Fruit fly (Drosophila melanogaster) whole organism: Measurements from ENCODE around the gene Zw10.

Experiments used
- CG8478 ChIP-seq: fragments of >200 bp; optimal IDR thresholded peaks from 2 replicates; lab custom pipeline; 2018; ENCODE audit warnings: inconsistent platforms
- Dll ChIP-seq: fragments of >200 bp; optimal IDR thresholded peaks from 2 replicates; lab custom pipeline; 2017
- EcR ChIP-seq, 2 experiments: fragments of >200 bp; optimal IDR thresholded peaks; 2 replicates each; lab custom pipeline; 2017; ENCODE audit warnings: missing biosample characterization in 2 of 2, missing genetic modification characterization in 2 of 2, missing genetic modification reagents in 2 of 2
- pan ChIP-seq: fragments of >200 bp; optimal IDR thresholded peaks from 2 replicates; lab custom pipeline; 2017
- psq ChIP-seq: fragments of >200 bp; optimal IDR thresholded peaks from 2 replicates; lab custom pipeline; 2017
- usp ChIP-seq: fragments of >200 bp; optimal IDR thresholded peaks from 2 replicates; lab custom pipeline; 2017; ENCODE audit warnings: missing biosample characterization, missing genetic modification characterization, mixed read lengths

Zw10 gene

DNA sequence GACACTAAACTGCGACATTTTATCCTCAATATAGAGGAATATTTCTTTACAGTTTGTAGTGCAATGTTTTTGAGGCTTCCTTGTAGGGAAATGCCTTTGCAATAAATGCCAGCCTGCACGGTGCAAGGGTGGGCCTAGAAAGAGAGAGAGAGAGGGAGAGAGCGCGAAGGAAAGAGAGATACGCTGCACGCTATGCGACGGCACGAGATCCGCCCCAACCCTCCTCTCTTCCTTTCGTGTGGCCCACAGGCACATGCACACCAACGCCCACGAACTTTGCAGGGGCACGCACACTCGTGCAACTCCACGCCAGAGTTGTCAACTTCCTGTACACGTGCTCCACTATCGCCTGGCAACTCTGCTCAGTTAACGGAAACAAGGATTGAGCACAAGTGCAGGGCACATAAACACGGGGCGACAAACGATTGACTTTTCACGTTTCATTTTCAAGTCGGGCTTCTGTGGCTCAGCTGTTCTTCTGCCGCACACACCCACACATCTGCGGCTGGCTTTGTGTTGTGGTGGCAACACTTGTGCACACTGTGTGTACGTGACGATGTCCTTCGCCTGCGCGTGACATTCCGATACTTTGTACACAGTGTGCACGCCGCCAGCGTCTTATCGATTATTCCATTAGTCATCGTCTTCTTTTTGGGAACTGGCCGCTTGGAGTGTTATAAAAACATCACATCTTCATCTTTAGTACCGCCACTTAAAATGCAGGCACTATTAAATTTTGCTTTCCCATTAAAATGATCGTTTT is 32.1 kb downstream of the Zw10 start:
- TF ChIP-seq pan (lab: Kevin White, UChicago) (no peak), CG8478 (no peak), EcR (GFP tag; optimal IDR thresholded peaks at IDR 0.05; lab: Kevin White, UChicago) (no peak), Dll (no peak), usp (GFP tag; lab: Kevin White, UChicago) (no peak), psq (lab: Kevin White, UChicago) (no peak)

DNA sequence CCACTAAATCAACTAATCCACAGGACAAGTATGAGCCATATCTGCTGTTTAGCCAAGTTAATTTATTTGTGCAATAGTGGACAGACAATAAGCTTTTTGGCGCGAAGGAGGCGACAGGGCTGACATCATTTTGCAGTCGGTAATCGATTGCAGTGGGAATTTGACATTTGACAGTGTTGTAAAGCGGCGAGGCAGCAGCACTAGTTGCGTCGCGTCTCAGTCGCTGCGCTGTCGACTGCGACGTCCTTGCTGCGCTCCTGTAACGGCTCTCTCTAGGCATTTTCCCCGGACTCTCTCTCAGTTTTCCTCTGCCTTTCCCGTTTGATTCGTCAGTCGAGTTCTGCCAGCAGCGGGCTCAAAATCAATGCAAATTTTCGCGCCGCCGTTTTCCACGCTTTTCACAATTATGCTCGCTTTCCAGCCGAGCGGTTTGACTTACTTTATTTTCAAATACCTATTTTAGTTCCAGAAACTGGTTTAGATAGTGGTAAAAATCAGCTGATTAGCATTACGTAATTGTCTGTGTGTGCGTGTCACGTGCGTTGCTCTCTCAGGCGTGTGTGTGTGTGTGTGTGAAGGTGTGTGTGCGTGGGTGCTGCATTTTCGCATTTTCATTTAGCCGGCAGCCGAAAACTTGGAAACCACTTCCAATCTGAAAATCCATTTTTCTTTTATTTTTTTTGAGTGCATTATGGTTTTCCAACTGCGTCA is 33.0 kb downstream of the Zw10 start:
- TF ChIP-seq EcR (GFP tag; optimal IDR thresholded peaks at IDR 0.05; lab: Kevin White, UChicago): no peak
- TF ChIP-seq usp (GFP tag; lab: Kevin White, UChicago): no peak
- no peak for TF ChIP-seq psq (lab: Kevin White, UChicago)

DNA sequence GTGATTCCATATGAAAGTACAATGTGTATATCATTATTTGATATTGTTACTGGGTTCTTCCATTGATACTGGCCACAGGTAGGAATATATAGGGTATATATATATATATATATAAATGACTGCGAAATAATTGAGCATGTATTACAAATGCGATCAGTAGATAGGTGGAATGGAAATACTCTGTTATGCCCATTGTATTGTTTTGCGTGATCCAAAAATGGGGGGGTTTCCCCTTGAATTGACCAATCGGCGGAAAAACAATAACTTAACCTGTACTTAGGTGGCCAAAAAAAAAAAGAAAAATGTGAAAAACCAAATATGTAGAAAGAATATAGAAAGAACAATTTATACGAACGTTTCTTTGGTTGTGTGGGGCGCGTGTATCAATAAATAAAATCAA is 33.9 kb downstream of the Zw10 start:
- no peak for TF ChIP-seq psq (lab: Kevin White, UChicago)
- no peak for TF ChIP-seq Dll
- no peak for TF ChIP-seq EcR (GFP tag; optimal IDR thresholded peaks at IDR 0.05; lab: Kevin White, UChicago)
- no peak for TF ChIP-seq usp (GFP tag; lab: Kevin White, UChicago)
- TF ChIP-seq CG8478: no peak
- no peak for TF ChIP-seq pan (lab: Kevin White, UChicago)

- TF ChIP-seq CG8478 (no peak), EcR (GFP tag; optimal IDR thresholded peaks at IDR 0.05; lab: Kevin White, UChicago) (no peak), usp (GFP tag; lab: Kevin White, UChicago) (no peak), Dll (no peak), pan (lab: Kevin White, UChicago) (no peak), psq (lab: Kevin White, UChicago) (no peak)
Measured at dm6 chrX:2638646-2639045, 34.6 kb downstream of the Zw10 start.

- TF ChIP-seq EcR (GFP tag; optimal IDR thresholded peaks at IDR 0.05; lab: Kevin White, UChicago): no peak
- peak; percentile 40 for TF ChIP-seq CG8478
- TF ChIP-seq usp (GFP tag; lab: Kevin White, UChicago): no peak
- peak; percentile 59 for TF ChIP-seq Dll
- no peak for TF ChIP-seq pan (lab: Kevin White, UChicago)
Measured at dm6 chrX:2642484-2643379, 38.7 kb downstream of the Zw10 start.

- TF ChIP-seq EcR (GFP tag; optimal IDR thresholded peaks at IDR 0.05; lab: Kevin White, UChicago): no peak
- no peak for TF ChIP-seq CG8478
- TF ChIP-seq pan (lab: Kevin White, UChicago): no peak
- no peak for TF ChIP-seq Dll
- TF ChIP-seq psq (lab: Kevin White, UChicago): no peak
- TF ChIP-seq usp (GFP tag; lab: Kevin White, UChicago): no peak
Measured at dm6 chrX:2645593-2645992, 41.6 kb downstream of the Zw10 start.

- no peak for TF ChIP-seq CG8478
- no peak for TF ChIP-seq psq (lab: Kevin White, UChicago)
- peak; percentile 91 to 98 for TF ChIP-seq EcR (GFP tag; optimal IDR thresholded peaks at IDR 0.05; lab: Kevin White, UChicago)
- no peak for TF ChIP-seq usp (GFP tag; lab: Kevin White, UChicago)
- no peak for TF ChIP-seq pan (lab: Kevin White, UChicago)
- TF ChIP-seq Dll: peak; percentile 63
Measured at dm6 chrX:2646022-2646761, 42.2 kb downstream of the Zw10 start.

- TF ChIP-seq Dll: peak; percentile 37
- no peak for TF ChIP-seq EcR (GFP tag; optimal IDR thresholded peaks at IDR 0.05; lab: Kevin White, UChicago)
Measured at dm6 chrX:2647472-2647883, 43.5 kb downstream of the Zw10 start.

DNA sequence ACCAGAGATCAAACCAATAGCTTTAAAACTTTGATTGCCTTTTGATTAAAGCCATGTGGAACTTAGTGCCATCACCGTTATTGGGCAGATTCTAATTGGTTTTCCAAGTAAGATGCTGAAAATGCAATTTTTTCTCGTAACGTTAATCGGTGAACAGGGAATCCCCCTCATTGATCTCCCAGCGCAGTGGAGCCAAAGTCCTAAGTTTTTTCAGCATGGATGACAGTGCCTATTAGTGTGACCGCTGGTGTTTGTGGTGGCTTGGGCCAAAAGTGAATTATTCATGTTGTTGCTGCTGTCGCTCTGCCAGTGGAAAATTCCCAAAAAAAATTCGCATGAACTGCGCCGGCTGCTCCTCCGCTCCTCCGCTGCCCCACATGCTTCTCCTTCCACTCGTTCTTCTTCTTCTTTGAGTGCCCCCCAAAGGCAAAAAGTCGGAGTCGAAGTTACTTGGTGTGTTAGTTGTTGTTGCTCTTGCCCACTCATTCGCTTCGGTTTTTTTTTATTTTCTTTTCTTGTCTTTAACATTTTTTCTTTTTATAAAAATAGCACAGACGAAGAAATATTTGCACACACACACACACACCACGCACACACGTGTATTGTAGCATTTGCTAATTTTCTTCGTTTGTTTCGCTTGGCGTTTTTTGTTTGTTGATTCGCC is 44.1 kb downstream of the Zw10 start:
- peak in 1 of 2 experiments; percentile 26 for TF ChIP-seq EcR (GFP tag; optimal IDR thresholded peaks at IDR 0.05; lab: Kevin White, UChicago)
- TF ChIP-seq pan (lab: Kevin White, UChicago): no peak

- TF ChIP-seq psq (lab: Kevin White, UChicago) (no peak), EcR (GFP tag; optimal IDR thresholded peaks at IDR 0.05; lab: Kevin White, UChicago) (no peak)
Measured at dm6 chrX:2648959-2649358, 45.0 kb downstream of the Zw10 start.

- no peak for TF ChIP-seq Dll
Measured at dm6 chrX:2651128-2651527, 47.1 kb downstream of the Zw10 start.
